Fruit fly (Drosophila melanogaster) whole organism, embryonic: ENCODE data around the gene MBD-like.

Experiments used
- Abd-B ChIP-seq: fragments of 200-800 bp; sonication (Bioruptor generic); optimal IDR thresholded peaks from 2 replicates; lab custom pipeline; 2018; ENCODE audit warnings: missing biosample characterization, mild to moderate bottlenecking, missing genetic modification characterization, moderate library complexity
- Blimp-1 ChIP-seq: fragments of 200-800 bp; sonication (Bioruptor generic); optimal IDR thresholded peaks from 3 replicates; lab custom pipeline; 2018; ENCODE audit warnings: missing biosample characterization, missing genetic modification characterization, mild to moderate bottlenecking, moderate library complexity, missing genetic modification reagents
- CG10979 ChIP-seq: fragments of 200-800 bp; sonication (Bioruptor generic); optimal IDR thresholded peaks from 2 replicates; lab custom pipeline; 2018; ENCODE audit warnings: missing biosample characterization, mild to moderate bottlenecking, missing genetic modification characterization, moderate library complexity
- CG11398 ChIP-seq: fragments of 200-800 bp; sonication (Bioruptor generic); optimal IDR thresholded peaks from 2 replicates; lab custom pipeline; 2016; ENCODE audit warnings: missing biosample characterization, missing genetic modification characterization
- CG12155 ChIP-seq: fragments of 200-800 bp; sonication (Bioruptor generic); optimal IDR thresholded peaks from 3 replicates; lab custom pipeline; 2016; ENCODE audit warnings: missing biosample characterization, missing genetic modification characterization
- CG12299 ChIP-seq: fragments of 200-800 bp; sonication (Bioruptor generic); optimal IDR thresholded peaks from 2 replicates; lab custom pipeline; 2018; ENCODE audit warnings: missing biosample characterization, mild to moderate bottlenecking, missing genetic modification characterization
- CG15269 ChIP-seq: fragments of 200-800 bp; sonication (Bioruptor generic); optimal IDR thresholded peaks from 2 replicates; lab custom pipeline; 2018; ENCODE audit warnings: missing biosample characterization, mild to moderate bottlenecking, missing genetic modification characterization, moderate library complexity
- CG15696 ChIP-seq: fragments of 200-800 bp; sonication (Bioruptor generic); optimal IDR thresholded peaks from 2 replicates; lab custom pipeline; 2019; ENCODE audit warnings: missing biosample characterization, mild to moderate bottlenecking, missing genetic modification characterization, moderate library complexity
- CG17359 ChIP-seq: fragments of 200-800 bp; sonication (Bioruptor generic); optimal IDR thresholded peaks from 3 replicates; lab custom pipeline; 2018; ENCODE audit warnings: missing biosample characterization, mild to moderate bottlenecking, missing genetic modification characterization, moderate library complexity
- CG17912 ChIP-seq: fragments of 200-800 bp; sonication (Bioruptor generic); optimal IDR thresholded peaks from 2 replicates; lab custom pipeline; 2018; ENCODE audit warnings: missing biosample characterization, mild to moderate bottlenecking, missing genetic modification characterization
- CG1792 ChIP-seq: fragments of 200-800 bp; sonication (Bioruptor generic); optimal IDR thresholded peaks from 2 replicates; lab custom pipeline; 2016; ENCODE audit warnings: missing biosample characterization, missing genetic modification characterization
- CG18262 ChIP-seq: fragments of 200-800 bp; optimal IDR thresholded peaks from 3 replicates; lab custom pipeline; 2019; ENCODE audit warnings: missing biosample characterization, mild to moderate bottlenecking, missing genetic modification characterization, moderate library complexity
- CG31441 ChIP-seq: fragments of 200-800 bp; sonication (Bioruptor generic); IDR thresholded peaks from 2 replicates; pipeline ENCODE4 v1.3.6; 2022; ENCODE audit warnings: missing biosample characterization, missing genetic modification characterization
- CG4617 ChIP-seq: fragments of 200-800 bp; sonication (Bioruptor generic); optimal IDR thresholded peaks from 3 replicates; lab custom pipeline; 2016; ENCODE audit warnings: missing biosample characterization, missing genetic modification characterization, borderline replicate concordance
- CG6765 ChIP-seq: fragments of 200-800 bp; sonication (Bioruptor generic); optimal IDR thresholded peaks from 3 replicates; lab custom pipeline; 2017; ENCODE audit warnings: missing biosample characterization, mild to moderate bottlenecking, missing genetic modification characterization
- CG8944 ChIP-seq: fragments of 200-800 bp; sonication (Bioruptor generic); optimal IDR thresholded peaks from 3 replicates; lab custom pipeline; 2016; ENCODE audit warnings: missing biosample characterization, missing genetic modification characterization
- CG9797 ChIP-seq: fragments of 200-800 bp; sonication (Bioruptor generic); optimal IDR thresholded peaks from 3 replicates; lab custom pipeline; 2018; ENCODE audit warnings: missing biosample characterization, mild to moderate bottlenecking, missing genetic modification characterization
- CHES-1-like ChIP-seq: fragments of 200-800 bp; sonication (Bioruptor generic); optimal IDR thresholded peaks from 2 replicates; lab custom pipeline; 2016; ENCODE audit warnings: missing biosample characterization, missing genetic modification characterization
- CoRest ChIP-seq: fragments of 200-800 bp; sonication (Bioruptor generic); optimal IDR thresholded peaks from 3 replicates; lab custom pipeline; 2018; ENCODE audit warnings: missing biosample characterization, mild to moderate bottlenecking, missing genetic modification characterization, moderate library complexity
- D ChIP-seq, 2 experiments: fragments of 200-800 bp in 1 of 2; fragments of >200 bp in 1 of 2; sonication (Bioruptor generic) in 1 of 2; optimal IDR thresholded peaks; 2 replicates in 1 of 2; 3 replicates in 1 of 2; lab custom pipeline; 2017; ENCODE audit warnings: mild to moderate bottlenecking in 1 of 2, missing biosample characterization in 1 of 2, missing genetic modification characterization in 1 of 2, missing genetic modification reagents in 1 of 2
- D19A ChIP-seq: fragments of 200-800 bp; optimal IDR thresholded peaks from 3 replicates; lab custom pipeline; 2019; ENCODE audit warnings: missing biosample characterization, mild to moderate bottlenecking, missing genetic modification characterization, moderate library complexity
- Dp ChIP-seq: fragments of 200-800 bp; sonication (Bioruptor generic); optimal IDR thresholded peaks from 2 replicates; lab custom pipeline; 2018; ENCODE audit warnings: missing biosample characterization, mild to moderate bottlenecking, missing genetic modification characterization, moderate library complexity
- E2f2 ChIP-seq: fragments of 200-800 bp; sonication (Bioruptor generic); IDR thresholded peaks from 2 replicates; pipeline ENCODE4 v1.3.6; 2022; ENCODE audit warnings: missing biosample characterization, missing genetic modification characterization
- ERR ChIP-seq: fragments of 200-800 bp; sonication (Bioruptor generic); optimal IDR thresholded peaks from 2 replicates; lab custom pipeline; 2016; ENCODE audit warnings: missing biosample characterization, missing genetic modification characterization
- Hr3 ChIP-seq: fragments of 200-800 bp; sonication (Bioruptor generic); optimal IDR thresholded peaks from 3 replicates; lab custom pipeline; 2016; ENCODE audit warnings: missing biosample characterization, missing genetic modification characterization
- Jarid2 ChIP-seq: fragments of 200-800 bp; sonication (Bioruptor generic); optimal IDR thresholded peaks from 3 replicates; lab custom pipeline; 2017; ENCODE audit warnings: mild to moderate bottlenecking, missing biosample characterization, missing genetic modification reagents, missing genetic modification characterization
- MTF-1 ChIP-seq: fragments of 200-800 bp; sonication (Bioruptor generic); optimal IDR thresholded peaks from 2 replicates; lab custom pipeline; 2018; ENCODE audit warnings: missing biosample characterization, mild to moderate bottlenecking, missing genetic modification characterization, borderline replicate concordance
- Mes4 ChIP-seq: fragments of 200-800 bp; sonication (Bioruptor generic); optimal IDR thresholded peaks from 2 replicates; lab custom pipeline; 2016; ENCODE audit warnings: missing biosample characterization, missing genetic modification characterization
- NC2β ChIP-seq: fragments of 200-800 bp; sonication (Bioruptor generic); optimal IDR thresholded peaks from 2 replicates; lab custom pipeline; 2016; ENCODE audit warnings: missing biosample characterization, missing genetic modification characterization
- Oaz ChIP-seq: fragments of 200-800 bp; sonication (Bioruptor generic); IDR thresholded peaks from 2 replicates; pipeline ENCODE4 v1.3.6; 2022; ENCODE audit warnings: missing biosample characterization, missing genetic modification characterization
- Ptx1 ChIP-seq: fragments of 200-800 bp; sonication (Bioruptor generic); IDR thresholded peaks from 2 replicates; pipeline ENCODE4 v1.3.6; 2022; ENCODE audit warnings: missing biosample characterization, missing genetic modification characterization
- Rfx ChIP-seq: fragments of 200-800 bp; sonication (Bioruptor generic); IDR thresholded peaks from 2 replicates; pipeline ENCODE4 v1.3.6; 2022; ENCODE audit warnings: missing biosample characterization, missing genetic modification characterization
- Sry-δ ChIP-seq: fragments of 200-800 bp; sonication (Bioruptor generic); optimal IDR thresholded peaks from 2 replicates; lab custom pipeline; 2016; ENCODE audit warnings: missing biosample characterization, missing genetic modification characterization
- ap ChIP-seq: fragments of 200-800 bp; sonication (Bioruptor generic); IDR thresholded peaks from 2 replicates; pipeline ENCODE4 v1.3.6; 2022; ENCODE audit warnings: missing biosample characterization, missing genetic modification characterization
- btn ChIP-seq: fragments of 200-800 bp; sonication (Bioruptor generic); optimal IDR thresholded peaks from 2 replicates; lab custom pipeline; 2016; ENCODE audit warnings: missing biosample characterization, missing genetic modification characterization
- crc ChIP-seq: fragments of 200-800 bp; sonication (Bioruptor generic); optimal IDR thresholded peaks from 2 replicates; lab custom pipeline; 2016; ENCODE audit warnings: missing biosample characterization, missing genetic modification characterization
- danr ChIP-seq: fragments of 200-800 bp; sonication (Bioruptor generic); IDR thresholded peaks from 2 replicates; pipeline ENCODE4 v1.3.6; 2022; ENCODE audit warnings: missing biosample characterization, missing genetic modification characterization
- gcm ChIP-seq: fragments of 200-800 bp; sonication (Bioruptor generic); optimal IDR thresholded peaks from 2 replicates; lab custom pipeline; 2019; ENCODE audit warnings: missing biosample characterization, mild to moderate bottlenecking, missing genetic modification characterization, moderate library complexity
- hbn ChIP-seq: fragments of 200-800 bp; sonication (Bioruptor generic); IDR thresholded peaks from 2 replicates; pipeline ENCODE4 v1.3.6; 2022; ENCODE audit warnings: missing biosample characterization, missing genetic modification characterization; ENCODE audit not compliant: partially characterized antibody
- kni ChIP-seq: fragments of 200-800 bp; sonication (Bioruptor generic); optimal IDR thresholded peaks from 3 replicates; lab custom pipeline; 2017; ENCODE audit warnings: mild to moderate bottlenecking, missing biosample characterization, missing genetic modification reagents, missing genetic modification characterization
- lbe ChIP-seq: fragments of 200-800 bp; sonication (Bioruptor generic); optimal IDR thresholded peaks from 2 replicates; lab custom pipeline; 2016; ENCODE audit warnings: missing biosample characterization, mild to moderate bottlenecking, missing genetic modification characterization
- lilli ChIP-seq: fragments of 200-800 bp; sonication (Bioruptor generic); optimal IDR thresholded peaks from 3 replicates; lab custom pipeline; 2016; ENCODE audit warnings: missing biosample characterization, missing genetic modification characterization
- maf-S ChIP-seq: fragments of 200-800 bp; sonication (Bioruptor generic); optimal IDR thresholded peaks from 2 replicates; lab custom pipeline; 2016; ENCODE audit warnings: missing biosample characterization, missing genetic modification characterization
- nerfin-2 ChIP-seq: fragments of 200-800 bp; sonication (Bioruptor generic); IDR thresholded peaks from 2 replicates; pipeline ENCODE4 v1.3.6; 2022; ENCODE audit warnings: missing biosample characterization, missing genetic modification characterization; ENCODE audit not compliant: partially characterized antibody
- run ChIP-seq: fragments of 200-800 bp; sonication (Bioruptor generic); optimal IDR thresholded peaks from 3 replicates; lab custom pipeline; 2018; ENCODE audit warnings: missing biosample characterization, mild to moderate bottlenecking, missing genetic modification characterization
- seq ChIP-seq: fragments of 200-800 bp; sonication (Bioruptor generic); IDR thresholded peaks from 2 replicates; pipeline ENCODE4 v1.3.6; 2022; ENCODE audit warnings: missing biosample characterization, missing genetic modification characterization
- tgo ChIP-seq: fragments of 200-800 bp; sonication (Bioruptor generic); IDR thresholded peaks from 3 replicates; pipeline ENCODE4 v1.3.6; 2022; ENCODE audit warnings: missing biosample characterization, missing genetic modification characterization
- tio ChIP-seq: fragments of 200-800 bp; sonication (Bioruptor generic); optimal IDR thresholded peaks from 2 replicates; lab custom pipeline; 2017; ENCODE audit warnings: missing biosample characterization, missing genetic modification characterization, inconsistent platforms
- trh ChIP-seq: fragments of 200-800 bp; sonication (Bioruptor generic); optimal IDR thresholded peaks from 2 replicates; lab custom pipeline; 2016; ENCODE audit warnings: missing biosample characterization, missing genetic modification characterization
- tx ChIP-seq: fragments of 200-800 bp; sonication (Bioruptor generic); optimal IDR thresholded peaks from 2 replicates; lab custom pipeline; 2016; ENCODE audit warnings: missing biosample characterization, missing genetic modification characterization

MBD-like gene

dm6 chr3R:9551013-9551658 is 8.4 kb upstream of the MBD-like start (continued):
- TF ChIP-seq CG10979: no peak
- TF ChIP-seq maf-S (GFP tag; lab: Kevin White, UChicago): peak; percentile 37
- no peak for TF ChIP-seq CG15696 (tag; lab: Kevin White, UChicago)
- peak; percentile 4 for TF ChIP-seq CG15269 (tag; lab: Kevin White, UChicago)
- peak; percentile 6 for TF ChIP-seq tx (GFP tag; lab: Kevin White, UChicago)
- TF ChIP-seq Oaz (GFP tag; lab: Robert Waterston, UW): no peak
- peak; percentile 25 for TF ChIP-seq lilli
- no peak for TF ChIP-seq btn
- no peak for TF ChIP-seq ap (GFP tag; lab: Robert Waterston, UW)
- no peak for TF ChIP-seq CG18262 (tag; lab: Kevin White, UChicago)
- peak; percentile 44 for TF ChIP-seq NC2β (GFP tag; lab: Kevin White, UChicago)
- no peak for TF ChIP-seq CG31441 (GFP tag; lab: Robert Waterston, UW)
- TF ChIP-seq tio (GFP tag; lab: Kevin White, UChicago): no peak
- TF ChIP-seq CHES-1-like (GFP tag; lab: Kevin White, UChicago): peak; percentile 60
- TF ChIP-seq CG17359 (tag; lab: Kevin White, UChicago): peak; percentile 41
- TF ChIP-seq hbn (GFP tag; lab: Robert Waterston, UW): no peak
- TF ChIP-seq tgo (GFP tag; lab: Robert Waterston, UW): no peak
- no peak for TF ChIP-seq Blimp-1
- peak; percentile 5 for TF ChIP-seq CG1792 (GFP tag; lab: Kevin White, UChicago)
- no peak for TF ChIP-seq CG8944 (GFP tag; lab: Kevin White, UChicago)
- no peak for TF ChIP-seq Dp (GFP tag; lab: Kevin White, UChicago)
- TF ChIP-seq Mes4 (GFP tag; lab: Kevin White, UChicago): no peak
- TF ChIP-seq kni (GFP tag; lab: Kevin White, UChicago): peak; percentile 79
- peak; percentile 58 for TF ChIP-seq lbe
- no peak for TF ChIP-seq nerfin-2
- TF ChIP-seq CG6765 (GFP tag; lab: Kevin White, UChicago): peak; percentile 82
- peak; percentile 63 for TF ChIP-seq CG11398 (GFP tag; lab: Kevin White, UChicago)
- peak; percentile 69 for TF ChIP-seq ERR (GFP tag; lab: Kevin White, UChicago)
- peak; percentile 27 for TF ChIP-seq Sry-δ (GFP tag; lab: Kevin White, UChicago)
- peak; percentile 0 for TF ChIP-seq D19A (tag; lab: Kevin White, UChicago)
- TF ChIP-seq gcm (GFP tag; lab: Kevin White, UChicago): peak; percentile 68
- peak; percentile 49 for TF ChIP-seq run (tag; lab: Kevin White, UChicago)
- TF ChIP-seq Jarid2 (GFP tag; lab: Kevin White, UChicago): peak; percentile 52
- TF ChIP-seq CG17912 (GFP tag; lab: Kevin White, UChicago): peak; percentile 87
- no peak for TF ChIP-seq E2f2 (GFP tag; lab: Robert Waterston, UW)
- no peak for TF ChIP-seq seq (GFP tag; lab: Robert Waterston, UW)
- no peak for TF ChIP-seq trh (GFP tag; lab: Kevin White, UChicago)
- no peak for TF ChIP-seq Hr3
- peak; percentile 59 for TF ChIP-seq D (optimal IDR thresholded peaks at IDR 0.05; lab: Kevin White, UChicago)
- peak; percentile 8 for TF ChIP-seq D (GFP tag; optimal IDR thresholded peaks at IDR 0.05; lab: Kevin White, UChicago)
- TF ChIP-seq CG9797 (GFP tag; lab: Kevin White, UChicago): no peak
- TF ChIP-seq CoRest: no peak
- TF ChIP-seq CG12299: no peak
- no peak for TF ChIP-seq Rfx (GFP tag; lab: Robert Waterston, UW)
- TF ChIP-seq MTF-1 (GFP tag; lab: Kevin White, UChicago): peak; percentile 79
- no peak for TF ChIP-seq crc (GFP tag; lab: Kevin White, UChicago)
- no peak for TF ChIP-seq Abd-B (GFP tag; lab: Kevin White, UChicago)
- peak; percentile 3 for TF ChIP-seq CG4617 (GFP tag; lab: Kevin White, UChicago)
- TF ChIP-seq Ptx1 (GFP tag; lab: Robert Waterston, UW): no peak
- no peak for TF ChIP-seq CG12155 (GFP tag; lab: Kevin White, UChicago)
- no peak for TF ChIP-seq danr (GFP tag; lab: Robert Waterston, UW)
